Worm (Caenorhabditis elegans) whole organism, L1 larva: ENCODE data around the gene acsd-1.

Source experiments
- C16A3.4 ChIP-seq: fragments of 150-350 bp; optimal IDR thresholded peaks from 2 replicates; lab custom pipeline; 2014; ENCODE audit warnings: missing biosample characterization, missing genetic modification characterization
- F16B12.6 ChIP-seq: fragments of 150-350 bp; optimal IDR thresholded peaks from 2 replicates; lab custom pipeline; 2014; ENCODE audit warnings: missing biosample characterization, missing genetic modification characterization
- aha-1 ChIP-seq: fragments of 150-350 bp; optimal IDR thresholded peaks from 2 replicates; lab custom pipeline; 2014; ENCODE audit warnings: missing biosample characterization, missing genetic modification characterization
- ama-1 ChIP-seq: fragments of 150-350 bp; optimal IDR thresholded peaks from 2 replicates; lab custom pipeline; 2014
- blmp-1 ChIP-seq: fragments of 150-350 bp; optimal IDR thresholded peaks from 2 replicates; lab custom pipeline; 2014; ENCODE audit warnings: missing biosample characterization, missing genetic modification characterization
- ceh-8 ChIP-seq: fragments of 200-800 bp; sonication (Bioruptor generic); optimal IDR thresholded peaks from 2 replicates; lab custom pipeline; 2018; ENCODE audit warnings: mild to moderate bottlenecking, missing genetic modification characterization, moderate library complexity, missing compliant biosample characterization
- ceh-88 ChIP-seq: fragments of 200-800 bp; sonication (Bioruptor generic); IDR thresholded peaks from 2 replicates; pipeline ENCODE4 v1.3.6; 2022; ENCODE audit warnings: missing genetic modification characterization, missing compliant biosample characterization
- efl-1 ChIP-seq, 4 experiments: fragments of 150-350 bp; optimal IDR thresholded peaks in 3 of 4; peaks in 1 of 4; 1 replicate in 1 of 4; 2 replicates in 3 of 4; lab custom pipeline; 2014; ENCODE audit warnings: missing biosample characterization in 2 of 4, missing genetic modification characterization in 2 of 4, missing genetic modification reagents in 2 of 4
- egl-13 ChIP-seq: sonication (generic microtip); optimal IDR thresholded peaks from 2 replicates; lab custom pipeline; 2016; ENCODE audit warnings: missing genotype, missing genetic modification reagents, missing genetic modification characterization, missing compliant biosample characterization
- egl-27 ChIP-seq, 2 experiments: fragments of 150-350 bp in 1 of 2; sonication (generic microtip); optimal IDR thresholded peaks; 3 replicates each; lab custom pipeline; 2017 to 2018; ENCODE audit warnings: missing biosample characterization in 2 of 2, missing genetic modification characterization in 2 of 2, missing genetic modification reagents in 2 of 2
- elt-2 ChIP-seq: sonication (generic microtip); optimal IDR thresholded peaks from 2 replicates; lab custom pipeline; 2016; ENCODE audit warnings: missing genetic modification characterization, mild to moderate bottlenecking, inconsistent platforms, missing compliant biosample characterization, missing genetic modification reagents
- ets-5 ChIP-seq: fragments of 200-800 bp; sonication (Bioruptor generic); IDR thresholded peaks from 2 replicates; pipeline ENCODE4 v1.3.6; 2022; ENCODE audit warnings: missing genetic modification characterization, missing compliant biosample characterization
- fkh-10 ChIP-seq: sonication (generic microtip); optimal IDR thresholded peaks from 2 replicates; lab custom pipeline; 2017; ENCODE audit warnings: missing biosample characterization, missing genetic modification reagents, missing genetic modification characterization
- lin-13 ChIP-seq: fragments of 150-350 bp; optimal IDR thresholded peaks from 2 replicates; lab custom pipeline; 2014; ENCODE audit warnings: missing biosample characterization, missing genetic modification reagents, missing genetic modification characterization
- lin-35 ChIP-seq, 2 experiments: fragments of 150-350 bp; optimal IDR thresholded peaks; 2 replicates each; lab custom pipeline; 2014; ENCODE audit warnings: missing biosample characterization in 2 of 2, missing genetic modification characterization in 2 of 2, missing genetic modification reagents in 2 of 2
- lsy-2 ChIP-seq, 2 experiments: fragments of 150-350 bp; optimal IDR thresholded peaks; 2 replicates each; lab custom pipeline; 2014; ENCODE audit warnings: missing biosample characterization in 2 of 2, missing genetic modification characterization in 2 of 2
- mab-9 ChIP-seq: fragments of 200-800 bp; sonication (Bioruptor generic); IDR thresholded peaks from 2 replicates; pipeline ENCODE4 v1.3.6; 2022; ENCODE audit warnings: missing genetic modification reagents, missing genetic modification characterization, missing compliant biosample characterization
- mdl-1 ChIP-seq, 2 experiments: fragments of 150-350 bp; optimal IDR thresholded peaks; 2 replicates each; lab custom pipeline; 2014 to 2017; ENCODE audit warnings: missing biosample characterization in 2 of 2, missing genetic modification characterization in 2 of 2, inconsistent platforms in 1 of 2
- mef-2 ChIP-seq: fragments of 150-350 bp; optimal IDR thresholded peaks from 2 replicates; lab custom pipeline; 2014; ENCODE audit warnings: missing biosample characterization, missing genetic modification characterization
- mep-1 ChIP-seq: fragments of 150-350 bp; optimal IDR thresholded peaks from 2 replicates; lab custom pipeline; 2014; ENCODE audit warnings: missing biosample characterization, missing genetic modification characterization
- nhr-19 ChIP-seq: fragments of 200-800 bp; sonication (Bioruptor generic); conservative IDR thresholded peaks from 2 replicates; pipeline ENCODE4 v1.3.6; 2022; ENCODE audit warnings: missing genetic modification characterization, missing compliant biosample characterization
- nhr-237 ChIP-seq: fragments of 150-350 bp; optimal IDR thresholded peaks from 2 replicates; lab custom pipeline; 2014; ENCODE audit warnings: missing biosample characterization, missing genetic modification characterization
- nhr-47 ChIP-seq: sonication (generic microtip); optimal IDR thresholded peaks from 2 replicates; lab custom pipeline; 2016; ENCODE audit warnings: mild to moderate bottlenecking, missing genetic modification characterization, moderate library complexity, missing compliant biosample characterization
- nhr-76 ChIP-seq: sonication (generic microtip); optimal IDR thresholded peaks from 2 replicates; lab custom pipeline; 2017; ENCODE audit warnings: missing biosample characterization, missing genetic modification characterization
- nhr-85 ChIP-seq: sonication (generic microtip); peaks from one replicate; lab custom pipeline; 2016; ENCODE audit warnings: missing genetic modification characterization, inconsistent platforms, missing compliant biosample characterization
- pax-3 ChIP-seq: fragments of 200-800 bp; sonication (Bioruptor generic); optimal IDR thresholded peaks from 2 replicates; lab custom pipeline; 2018; ENCODE audit warnings: mild to moderate bottlenecking, missing genetic modification characterization, moderate library complexity, missing compliant biosample characterization
- pqm-1 ChIP-seq: sonication (generic microtip); optimal IDR thresholded peaks from 3 replicates; lab custom pipeline; 2017; ENCODE audit warnings: missing biosample characterization, missing genetic modification characterization
- rnt-1 ChIP-seq: sonication (generic microtip); optimal IDR thresholded peaks from 2 replicates; lab custom pipeline; 2016; ENCODE audit warnings: mild to moderate bottlenecking, missing genetic modification characterization, moderate library complexity, missing compliant biosample characterization
- skn-1 ChIP-seq: fragments of 150-350 bp; optimal IDR thresholded peaks from 2 replicates; lab custom pipeline; 2014; ENCODE audit warnings: missing biosample characterization, missing genetic modification characterization
- snpc-4 ChIP-seq: fragments of 150-350 bp; optimal IDR thresholded peaks from 2 replicates; lab custom pipeline; 2014; ENCODE audit warnings: missing biosample characterization, missing genetic modification characterization
- sox-4 ChIP-seq: sonication (generic microtip); optimal IDR thresholded peaks from 2 replicates; lab custom pipeline; 2016; ENCODE audit warnings: missing genetic modification characterization, missing compliant biosample characterization
- tlp-1 ChIP-seq: fragments of 150-350 bp; optimal IDR thresholded peaks from 2 replicates; lab custom pipeline; 2014; ENCODE audit warnings: missing biosample characterization, missing genetic modification characterization
- unc-130 ChIP-seq: fragments of 150-350 bp; optimal IDR thresholded peaks from 2 replicates; lab custom pipeline; 2017; ENCODE audit warnings: missing biosample characterization, missing genetic modification characterization, inconsistent platforms
- unc-30 ChIP-seq: sonication (generic microtip); optimal IDR thresholded peaks from 2 replicates; lab custom pipeline; 2017; ENCODE audit warnings: missing biosample characterization, missing genetic modification characterization
- unc-62 ChIP-seq: fragments of 150-350 bp; optimal IDR thresholded peaks from 2 replicates; lab custom pipeline; 2014; ENCODE audit warnings: missing biosample characterization, missing genetic modification reagents, missing genetic modification characterization
- unc-86 ChIP-seq: sonication (generic microtip); optimal IDR thresholded peaks from 2 replicates; lab custom pipeline; 2016; ENCODE audit warnings: missing genetic modification characterization, missing compliant biosample characterization
- unc-98 ChIP-seq: fragments of 200-800 bp; sonication (Bioruptor generic); IDR thresholded peaks from 2 replicates; pipeline ENCODE4 v1.3.6; 2022; ENCODE audit warnings: missing genetic modification characterization, missing compliant biosample characterization
- zag-1 ChIP-seq: fragments of 150-350 bp; optimal IDR thresholded peaks from 2 replicates; lab custom pipeline; 2014; ENCODE audit warnings: missing biosample characterization, missing genetic modification characterization
- zip-4 ChIP-seq: fragments of 200-800 bp; sonication (Bioruptor generic); optimal IDR thresholded peaks from 2 replicates; lab custom pipeline; 2018; ENCODE audit warnings: mild to moderate bottlenecking, missing genetic modification characterization, moderate library complexity, missing compliant biosample characterization

The acsd-1 gene

DNA sequence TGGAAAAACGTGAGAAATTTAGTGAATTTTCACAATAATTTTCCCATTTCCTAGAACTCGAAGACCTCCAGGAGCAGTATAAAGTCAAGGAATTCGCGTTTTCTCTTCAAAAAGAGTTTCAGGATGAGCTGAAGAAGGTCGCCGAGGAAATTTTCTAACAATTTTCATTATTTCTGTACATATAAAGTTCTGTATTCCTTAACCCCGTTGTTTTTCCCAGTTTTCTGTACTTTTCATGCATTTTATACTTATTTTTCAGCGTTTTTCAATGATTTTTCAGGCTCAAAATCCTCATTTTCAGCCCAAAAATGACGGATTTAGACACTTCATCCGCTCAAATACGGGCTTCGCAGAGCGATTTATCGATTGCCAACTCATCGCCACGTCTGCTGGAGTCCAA is 35.2 kb upstream of the acsd-1 start, which contains the start of gene par-2:
Gene par-2, plus strand, starts transcription at position 301 of the 400 bp plus-strand sequence.
- TF ChIP-seq unc-62 (GFP tag; lab: Kevin White, UChicago) (no peak), aha-1 (no peak), nhr-47 (tag; lab: Kevin White, UChicago) (no peak), nhr-237 (tag; lab: Kevin White, UChicago) (no peak), egl-27 (tag; optimal IDR thresholded peaks at IDR 0.05; lab: Kevin White, UChicago) (no peak), nhr-76 (tag; lab: Kevin White, UChicago) (no peak)

DNA sequence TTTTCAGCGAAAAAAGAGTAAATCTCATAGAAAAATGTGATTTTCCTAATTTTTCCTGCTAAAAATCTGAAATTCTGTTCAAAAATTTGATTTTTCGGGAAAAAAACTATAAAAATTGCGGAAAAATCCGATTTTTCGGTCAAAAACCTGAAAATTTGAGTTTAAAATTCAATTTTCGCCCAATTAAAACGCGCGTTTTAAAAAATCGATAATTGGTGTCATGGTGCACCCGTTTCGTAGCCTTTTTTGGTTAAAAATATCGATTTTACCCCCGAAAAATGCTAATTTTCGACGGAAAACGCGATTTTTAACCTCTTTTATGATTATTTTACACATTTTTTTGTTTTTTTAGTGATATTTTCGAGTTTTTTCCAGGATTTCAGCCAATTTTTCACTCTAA is 31.3 kb upstream of the acsd-1 start:
- TF ChIP-seq efl-1 (optimal IDR thresholded peaks at IDR 0.05; lab: Kevin White, UChicago) (no peak), efl-1 (GFP tag; optimal IDR thresholded peaks at IDR 0.05 in 1 of 2; lab: Kevin White, UChicago) (peak in 1 of 2 experiments; percentile 34), pqm-1 (tag; lab: Kevin White, UChicago) (no peak)
- TF ChIP-seq, all 84 proteins: peak for 1

DNA sequence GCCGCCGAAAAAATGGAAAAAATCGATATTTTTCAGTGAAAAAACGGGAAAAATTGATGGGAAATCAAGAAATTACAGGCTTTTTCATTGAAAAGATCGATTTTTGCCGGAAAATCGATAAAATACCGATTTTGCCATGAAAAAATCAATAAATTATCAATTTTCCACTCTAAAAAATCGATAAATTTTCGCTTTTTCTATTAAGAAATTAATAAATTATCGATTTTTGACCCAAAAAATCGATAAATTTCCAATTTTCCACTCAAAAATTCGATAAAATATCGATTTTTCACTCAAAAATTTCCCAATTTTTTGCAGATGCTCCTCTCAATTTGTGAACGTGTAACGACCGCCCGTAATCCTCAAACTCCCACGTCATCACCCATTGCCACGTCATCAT is 21.9 kb upstream of the acsd-1 start:
- TF ChIP-seq sox-4 (tag; lab: Kevin White, UChicago) (no peak), blmp-1 (tag; lab: Kevin White, UChicago) (no peak), pax-3 (tag; lab: Kevin White, UChicago) (no peak), unc-86 (tag; lab: Kevin White, UChicago) (no peak)
- TF ChIP-seq, all 84 proteins: peak for 0

ce11 chrIII:1099523-1099922 is 16.7 kb upstream of the acsd-1 start:
- TF ChIP-seq lsy-2 (tag; optimal IDR thresholded peaks at IDR 0.05; lab: Kevin White, UChicago): no peak
- no peak for TF ChIP-seq lin-35 (GFP tag; optimal IDR thresholded peaks at IDR 0.05; lab: Kevin White, UChicago)
- TF ChIP-seq skn-1 (tag; lab: Kevin White, UChicago): no peak
- TF ChIP-seq tlp-1 (tag; lab: Kevin White, UChicago): no peak
- no peak for TF ChIP-seq mdl-1 (tag; optimal IDR thresholded peaks at IDR 0.05; lab: Kevin White, UChicago)
- no peak for TF ChIP-seq unc-30
- no peak for TF ChIP-seq C16A3.4 (tag; lab: Kevin White, UChicago)
- TF ChIP-seq ama-1 (lab: Kevin White, UChicago): no peak
- TF ChIP-seq mab-9 (GFP tag; lab: Robert Waterston, UW): no peak
- TF ChIP-seq ceh-88: no peak
- no peak for TF ChIP-seq zip-4 (GFP tag; lab: Kevin White, UChicago)
- TF ChIP-seq zag-1 (tag; lab: Kevin White, UChicago): no peak

DNA sequence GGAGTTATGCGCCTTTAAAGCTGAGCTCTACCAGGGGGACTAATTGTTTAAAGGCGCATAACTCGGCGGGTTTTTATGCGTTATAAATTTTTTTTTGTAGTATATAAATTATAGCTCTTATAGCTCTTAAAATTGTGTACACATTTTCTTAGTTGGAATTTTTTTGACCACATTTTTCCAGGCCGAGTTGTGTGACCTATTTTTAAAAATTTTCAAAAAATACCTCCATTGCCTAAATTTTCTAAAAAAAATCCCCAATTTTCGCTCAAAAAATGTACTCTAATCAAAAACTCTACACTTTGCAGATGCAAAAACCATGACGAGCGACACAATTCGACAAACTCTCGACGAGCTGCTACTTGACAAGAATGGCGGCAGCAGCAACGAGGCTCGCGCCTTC is 13.4 kb upstream of the acsd-1 start, which contains the start of gene exc-6:
Gene exc-6, plus strand, starts transcription at position 301 of the 400 bp plus-strand sequence.
- TF ChIP-seq nhr-237 (tag; lab: Kevin White, UChicago) (no peak), nhr-19 (no peak), egl-27 (tag; optimal IDR thresholded peaks at IDR 0.05; lab: Kevin White, UChicago) (no peak), nhr-85 (tag; lab: Kevin White, UChicago) (no peak), fkh-10 (GFP tag; lab: Kevin White, UChicago) (no peak), mef-2 (tag; lab: Kevin White, UChicago) (no peak), nhr-76 (tag; lab: Kevin White, UChicago) (no peak), F16B12.6 (tag; lab: Kevin White, UChicago) (no peak), snpc-4 (tag; lab: Kevin White, UChicago) (no peak), unc-98 (GFP tag; lab: Robert Waterston, UW) (no peak), egl-13 (tag; lab: Kevin White, UChicago) (no peak), rnt-1 (no peak), ets-5 (no peak), ceh-8 (GFP tag; lab: Kevin White, UChicago) (no peak), sox-4 (tag; lab: Kevin White, UChicago) (no peak), elt-2 (tag; lab: Kevin White, UChicago) (no peak), pax-3 (tag; lab: Kevin White, UChicago) (no peak), lin-13 (GFP tag; lab: Kevin White, UChicago) (no peak), mep-1 (tag; lab: Kevin White, UChicago) (no peak), unc-130 (tag; lab: Kevin White, UChicago) (no peak)
